Fruit fly (Drosophila melanogaster): ENCODE data around the gene Rrp1.

Gene Rrp1

DNA sequence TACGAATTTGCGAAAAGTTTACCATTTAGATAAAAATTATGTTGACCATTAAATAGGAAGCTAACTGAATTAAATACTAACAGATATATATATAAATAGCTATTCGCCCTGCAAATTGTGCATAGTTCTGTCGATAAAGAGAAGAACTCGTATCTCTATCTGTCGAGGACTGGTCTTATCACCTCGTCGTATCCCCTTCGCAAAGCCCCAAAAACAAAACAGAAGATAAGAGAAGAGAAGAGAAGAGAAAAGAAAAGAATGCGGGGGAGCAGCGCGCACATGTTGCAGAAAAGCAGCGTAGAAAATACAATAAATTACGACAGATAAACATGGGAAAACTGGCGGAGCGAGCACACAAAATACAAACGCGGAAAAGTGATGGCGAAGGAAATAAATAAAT lies 36.6 kb downstream of the Rrp1 start:
- TF ChIP-seq svp (GFP tag) (peak; percentile 65), CG7368 (GFP tag; optimal IDR thresholded peaks at IDR 0.05) (no peak), net (GFP tag; optimal IDR thresholded peaks at IDR 0.05) (no peak), CG6792 (GFP tag; optimal IDR thresholded peaks at IDR 0.05) (no peak), dsx (GFP tag; optimal IDR thresholded peaks at IDR 0.05; ENCODE audit: poor library complexity, severe bottlenecking) (no peak)

DNA sequence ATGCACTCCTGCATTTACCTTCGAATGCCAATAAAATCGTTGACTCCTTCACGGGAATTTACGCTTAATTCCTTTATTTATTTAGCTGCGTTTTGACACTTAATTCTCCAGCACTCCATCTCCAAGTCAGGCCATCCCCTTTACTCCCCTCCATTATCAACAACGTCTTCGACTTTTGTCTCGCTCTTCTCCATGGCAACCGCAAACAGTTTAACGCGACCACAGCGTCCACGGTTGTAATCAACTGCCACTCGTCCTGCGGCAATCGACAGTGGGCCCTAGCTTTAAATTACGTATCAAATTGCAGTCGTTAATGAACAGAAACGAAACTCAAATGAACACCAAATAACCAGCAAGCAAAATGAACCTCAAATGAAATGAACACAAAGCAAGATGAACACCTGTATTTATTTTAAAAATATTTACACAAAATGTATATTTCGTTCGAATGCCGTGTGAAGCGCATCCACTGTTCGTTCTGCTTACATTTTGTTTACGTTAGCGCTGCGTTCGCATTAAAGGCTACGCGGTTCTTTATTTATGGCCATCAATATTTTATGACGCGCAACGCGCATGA lies 40.7 kb downstream of the Rrp1 start:
- TF ChIP-seq Met (GFP tag; optimal IDR thresholded peaks at IDR 0.05), result peak; percentile 72
- peak; percentile 87 for TF ChIP-seq dsx (GFP tag; optimal IDR thresholded peaks at IDR 0.05; ENCODE audit: poor library complexity, severe bottlenecking)
- TF ChIP-seq Ets96B (tag; optimal IDR thresholded peaks at IDR 0.05), result peak; percentile 83
- no peak for TF ChIP-seq Ets21C (GFP tag; optimal IDR thresholded peaks at IDR 0.05)
- peak; percentile 20 for TF ChIP-seq CG4318 (GFP tag; optimal IDR thresholded peaks at IDR 0.05)
- TF ChIP-seq CG31627 (GFP tag; optimal IDR thresholded peaks at IDR 0.05), result peak; percentile 29
- TF ChIP-seq ss (GFP tag; optimal IDR thresholded peaks at IDR 0.05), result peak; percentile 77 to 85
- TF ChIP-seq salr (GFP tag; optimal IDR thresholded peaks at IDR 0.05), result peak; percentile 27 to 64
- no peak for TF ChIP-seq eg (GFP tag; IDR thresholded peaks at IDR 0.05)
- TF ChIP-seq CG8319 (GFP tag; optimal IDR thresholded peaks at IDR 0.05), result peak; percentile 5
- TF ChIP-seq CG15336 (GFP tag; IDR thresholded peaks at IDR 0.05), result no peak
- peak; percentile 28 for TF ChIP-seq CG6276 (GFP tag; optimal IDR thresholded peaks at IDR 0.05)
- peak; percentile 82 for TF ChIP-seq CG10669 (GFP tag; optimal IDR thresholded peaks at IDR 0.05)
- TF ChIP-seq achi (GFP tag; optimal IDR thresholded peaks at IDR 0.05), result peak; percentile 66
- peak; percentile 53 for TF ChIP-seq acj6 (GFP tag; optimal IDR thresholded peaks at IDR 0.05)
- TF ChIP-seq CG34406 (GFP tag; optimal IDR thresholded peaks at IDR 0.05), result peak; percentile 72
- peak; percentile 37 for TF ChIP-seq pdm3 (GFP tag; optimal IDR thresholded peaks at IDR 0.05)
- peak; percentile 79 for TF ChIP-seq CG6808 (GFP tag; optimal IDR thresholded peaks at IDR 0.05)
- TF ChIP-seq Gug (GFP tag; IDR thresholded peaks at IDR 0.05), result no peak
- TF ChIP-seq CG1621 (tag; optimal IDR thresholded peaks at IDR 0.05), result peak; percentile 81
- TF ChIP-seq lz (GFP tag; optimal IDR thresholded peaks at IDR 0.05), result peak; percentile 69
- TF ChIP-seq CG11762 (GFP tag; optimal IDR thresholded peaks at IDR 0.05; ENCODE audit: insufficient read depth), result peak; percentile 29
- TF ChIP-seq Lpt (GFP tag; optimal IDR thresholded peaks at IDR 0.05), result no peak
- peak; percentile 32 for TF ChIP-seq fkh (GFP tag; optimal IDR thresholded peaks at IDR 0.05)
- no peak for TF ChIP-seq CG6854 (GFP tag; optimal IDR thresholded peaks at IDR 0.05)
- TF ChIP-seq Sox102F (GFP tag; optimal IDR thresholded peaks at IDR 0.05), result peak; percentile 56
- peak; percentile 3 for TF ChIP-seq Smox (GFP tag; optimal IDR thresholded peaks at IDR 0.05)
- TF ChIP-seq fd85E (GFP tag; optimal IDR thresholded peaks at IDR 0.05), result no peak
- TF ChIP-seq CG9139 (GFP tag; optimal IDR thresholded peaks at IDR 0.05), result peak; percentile 52
- TF ChIP-seq CG8119 (GFP tag; IDR thresholded peaks at IDR 0.05), result peak; percentile 43; the same call in 1 of the 3 replicates
- peak; percentile 24 for TF ChIP-seq CG7368 (GFP tag; optimal IDR thresholded peaks at IDR 0.05)
- no peak for TF ChIP-seq Sox15 (GFP tag; optimal IDR thresholded peaks at IDR 0.05)
- TF ChIP-seq CG6163 (GFP tag; IDR thresholded peaks at IDR 0.05), result peak; percentile 59; the same call in 1 of the 3 replicates
- TF ChIP-seq esn (GFP tag; optimal IDR thresholded peaks at IDR 0.05), result peak; percentile 70
- peak; percentile 50 for TF ChIP-seq CG6792 (GFP tag; optimal IDR thresholded peaks at IDR 0.05)
- TF ChIP-seq CG11294 (GFP tag; IDR thresholded peaks at IDR 0.05), result 0 out of 2 replicates have a peak, but pooled peaks have one; percentile 8
- peak; percentile 70 for TF ChIP-seq CG32006 (GFP tag; optimal IDR thresholded peaks at IDR 0.05)
- TF ChIP-seq Blimp-1 (GFP tag; optimal IDR thresholded peaks at IDR 0.05), result peak; percentile 10
- peak; percentile 75 for TF ChIP-seq spab (GFP tag; optimal IDR thresholded peaks at IDR 0.05)
- no peak for TF ChIP-seq Hr38 (GFP tag; optimal IDR thresholded peaks at IDR 0.05)
- TF ChIP-seq svp (GFP tag), result peak; percentile 80
- TF ChIP-seq Sox14 (GFP tag; optimal IDR thresholded peaks at IDR 0.05), result peak; percentile 80
- no peak for TF ChIP-seq Eip93F (GFP tag; optimal IDR thresholded peaks at IDR 0.05)
- peak; percentile 80 for TF ChIP-seq Eip75B (GFP tag; optimal IDR thresholded peaks at IDR 0.05)
- peak; percentile 73 for TF ChIP-seq fd59A (GFP tag; optimal IDR thresholded peaks at IDR 0.05)
- peak; percentile 21 for TF ChIP-seq CG11902 (GFP tag; optimal IDR thresholded peaks at IDR 0.05)
- no peak for TF ChIP-seq net (GFP tag; optimal IDR thresholded peaks at IDR 0.05)
- peak; percentile 43 for TF ChIP-seq OdsH (GFP tag; optimal IDR thresholded peaks at IDR 0.05)

Measured in whole organism, prepupa.